Fruit fly (Drosophila melanogaster) whole organism, embryonic: ENCODE results near the gene Abca3.

Experiments
- ATbp ChIP-seq: fragments of 200-800 bp; sonication (Bioruptor generic); optimal IDR thresholded peaks from 2 replicates; lab custom pipeline; 2017; ENCODE audit warnings: missing biosample characterization, mild to moderate bottlenecking, missing genetic modification characterization, missing genetic modification reagents
- Aef1 ChIP-seq: fragments of 200-800 bp; sonication (Bioruptor generic); IDR thresholded peaks from 3 replicates; pipeline ENCODE4 v1.3.6; 2022; ENCODE audit warnings: missing biosample characterization, missing genetic modification characterization
- B-H1 ChIP-seq: fragments of 200-800 bp; sonication (Bioruptor generic); IDR thresholded peaks from 3 replicates; pipeline ENCODE4 v1.3.6; 2022; ENCODE audit warnings: missing biosample characterization, missing genetic modification characterization
- CG11560 ChIP-seq: fragments of 200-800 bp; sonication (Bioruptor generic); IDR thresholded peaks from 3 replicates; pipeline ENCODE4 v1.3.6; 2022; ENCODE audit warnings: missing biosample characterization, missing genetic modification characterization
- CG11695 ChIP-seq: fragments of 200-800 bp; sonication (Bioruptor generic); IDR thresholded peaks from 3 replicates; pipeline ENCODE4 v1.3.6; 2022; ENCODE audit warnings: missing biosample characterization, missing genetic modification characterization
- CG14965 ChIP-seq: fragments of 200-800 bp; sonication (Bioruptor generic); optimal IDR thresholded peaks from 2 replicates; lab custom pipeline; 2016; ENCODE audit warnings: missing biosample characterization, missing genetic modification characterization, borderline replicate concordance
- CG1529 ChIP-seq: fragments of 200-800 bp; sonication (Bioruptor generic); optimal IDR thresholded peaks from 3 replicates; lab custom pipeline; 2018; ENCODE audit warnings: missing biosample characterization, missing genetic modification characterization
- CG15479 ChIP-seq: fragments of 200-800 bp; sonication (Bioruptor generic); optimal IDR thresholded peaks from 3 replicates; lab custom pipeline; 2019; ENCODE audit warnings: missing biosample characterization, mild to moderate bottlenecking, missing genetic modification characterization, moderate library complexity
- CG15601 ChIP-seq: fragments of 200-800 bp; sonication (Bioruptor generic); optimal IDR thresholded peaks from 3 replicates; lab custom pipeline; 2019; ENCODE audit warnings: missing biosample characterization, mild to moderate bottlenecking, missing genetic modification characterization, moderate library complexity
- CG1603 ChIP-seq: fragments of 200-800 bp; sonication (Bioruptor generic); optimal IDR thresholded peaks from 2 replicates; lab custom pipeline; 2019; ENCODE audit warnings: missing biosample characterization, mild to moderate bottlenecking, missing genetic modification characterization, moderate library complexity
- CG16863 ChIP-seq: fragments of 200-800 bp; sonication (Bioruptor generic); optimal IDR thresholded peaks from 3 replicates; lab custom pipeline; 2016; ENCODE audit warnings: missing biosample characterization, missing genetic modification characterization
- CG1832 ChIP-seq: fragments of 200-800 bp; sonication (Bioruptor generic); optimal IDR thresholded peaks from 2 replicates; lab custom pipeline; 2017; ENCODE audit warnings: missing biosample characterization, mild to moderate bottlenecking, missing genetic modification characterization, inconsistent platforms
- CG32767 ChIP-seq: fragments of 200-800 bp; sonication (Bioruptor generic); IDR thresholded peaks from 2 replicates; pipeline ENCODE4 v1.3.6; 2022; ENCODE audit warnings: missing biosample characterization, missing genetic modification characterization
- CG43689 ChIP-seq: fragments of 200-800 bp; sonication (Bioruptor generic); IDR thresholded peaks from 2 replicates; pipeline ENCODE4 v1.3.6; 2022; ENCODE audit warnings: missing biosample characterization, missing genetic modification characterization
- CG4404 ChIP-seq: fragments of 200-800 bp; sonication (Bioruptor generic); IDR thresholded peaks from 2 replicates; pipeline ENCODE4 v1.3.6; 2022; ENCODE audit warnings: missing biosample characterization, missing genetic modification characterization
- CG6272 ChIP-seq: fragments of 200-800 bp; sonication (Bioruptor generic); IDR thresholded peaks from 2 replicates; pipeline ENCODE4 v1.3.6; 2022; ENCODE audit warnings: missing biosample characterization, missing genetic modification characterization
- CG6791 ChIP-seq: fragments of 200-800 bp; sonication (Bioruptor generic); IDR thresholded peaks from 3 replicates; pipeline ENCODE4 v1.3.6; 2022; ENCODE audit warnings: missing biosample characterization, missing genetic modification characterization; ENCODE audit not compliant: partially characterized antibody
- CG7963 ChIP-seq: fragments of 200-800 bp; sonication (Bioruptor generic); IDR thresholded peaks from 3 replicates; pipeline ENCODE4 v1.3.6; 2022; ENCODE audit warnings: missing biosample characterization, missing genetic modification characterization; ENCODE audit not compliant: partially characterized antibody
- CG9609 ChIP-seq: fragments of 200-800 bp; sonication (Bioruptor generic); optimal IDR thresholded peaks from 3 replicates; lab custom pipeline; 2016; ENCODE audit warnings: missing biosample characterization, missing genetic modification characterization
- D19A ChIP-seq: fragments of 200-800 bp; optimal IDR thresholded peaks from 3 replicates; lab custom pipeline; 2019; ENCODE audit warnings: missing biosample characterization, mild to moderate bottlenecking, missing genetic modification characterization, moderate library complexity
- Drgx ChIP-seq: fragments of 200-800 bp; sonication (Bioruptor generic); IDR thresholded peaks from 2 replicates; pipeline ENCODE4 v1.3.6; 2022; ENCODE audit warnings: missing biosample characterization, missing genetic modification characterization
- Fer1 ChIP-seq: fragments of 200-800 bp; sonication (Bioruptor generic); optimal IDR thresholded peaks from 2 replicates; lab custom pipeline; 2017; ENCODE audit warnings: missing biosample characterization, mild to moderate bottlenecking, missing genetic modification characterization
- GATAe ChIP-seq: fragments of 200-800 bp; sonication (Bioruptor generic); conservative IDR thresholded peaks from 2 replicates; pipeline ENCODE4 v1.3.6; 2022; ENCODE audit warnings: missing biosample characterization, missing genetic modification characterization
- HLH54F ChIP-seq: fragments of 200-800 bp; sonication (Bioruptor generic); optimal IDR thresholded peaks from 3 replicates; lab custom pipeline; 2016; ENCODE audit warnings: missing biosample characterization, missing genetic modification characterization
- MBD-R2 ChIP-seq: fragments of 200-800 bp; sonication (Bioruptor generic); IDR thresholded peaks from 2 replicates; pipeline ENCODE4 v1.3.6; 2022; ENCODE audit warnings: missing biosample characterization, missing genetic modification characterization
- Nf-YB ChIP-seq: fragments of 200-800 bp; sonication (Bioruptor generic); optimal IDR thresholded peaks from 3 replicates; lab custom pipeline; 2019; ENCODE audit warnings: missing biosample characterization, mild to moderate bottlenecking, missing genetic modification characterization, moderate library complexity
- bbx ChIP-seq: fragments of 200-800 bp; sonication (Bioruptor generic); IDR thresholded peaks from 2 replicates; pipeline ENCODE4 v1.3.6; 2022; ENCODE audit warnings: missing biosample characterization, missing genetic modification characterization; ENCODE audit not compliant: partially characterized antibody
- bowl ChIP-seq: fragments of 200-800 bp; sonication (Bioruptor generic); IDR thresholded peaks from 2 replicates; pipeline ENCODE4 v1.3.6; 2022; ENCODE audit warnings: missing biosample characterization, missing genetic modification characterization
- crc ChIP-seq: fragments of 200-800 bp; sonication (Bioruptor generic); optimal IDR thresholded peaks from 2 replicates; lab custom pipeline; 2016; ENCODE audit warnings: missing biosample characterization, missing genetic modification characterization
- disco-r ChIP-seq: fragments of 200-800 bp; sonication (Bioruptor generic); optimal IDR thresholded peaks from 2 replicates; lab custom pipeline; 2016; ENCODE audit warnings: missing biosample characterization, missing genetic modification characterization
- ewg ChIP-seq: fragments of 200-800 bp; sonication (Bioruptor generic); optimal IDR thresholded peaks from 3 replicates; lab custom pipeline; 2017; ENCODE audit warnings: mild to moderate bottlenecking, missing biosample characterization, missing genetic modification reagents, missing genetic modification characterization
- gcm ChIP-seq: fragments of 200-800 bp; sonication (Bioruptor generic); optimal IDR thresholded peaks from 2 replicates; lab custom pipeline; 2019; ENCODE audit warnings: missing biosample characterization, mild to moderate bottlenecking, missing genetic modification characterization, moderate library complexity
- gem ChIP-seq: fragments of 200-800 bp; sonication (Bioruptor generic); optimal IDR thresholded peaks from 2 replicates; lab custom pipeline; 2019; ENCODE audit warnings: missing biosample characterization, mild to moderate bottlenecking, missing genetic modification characterization, moderate library complexity
- gro ChIP-seq: fragments of 200-800 bp; sonication (Bioruptor generic); optimal IDR thresholded peaks from 2 replicates; lab custom pipeline; 2016; ENCODE audit warnings: missing biosample characterization, missing genetic modification characterization
- kni ChIP-seq: fragments of 200-800 bp; sonication (Bioruptor generic); optimal IDR thresholded peaks from 3 replicates; lab custom pipeline; 2017; ENCODE audit warnings: mild to moderate bottlenecking, missing biosample characterization, missing genetic modification reagents, missing genetic modification characterization
- lmd ChIP-seq: fragments of 200-800 bp; sonication (Bioruptor generic); IDR thresholded peaks from 2 replicates; pipeline ENCODE4 v1.3.6; 2022; ENCODE audit warnings: missing biosample characterization, missing genetic modification characterization
- nau ChIP-seq: fragments of 200-800 bp; sonication (Bioruptor generic); optimal IDR thresholded peaks from 3 replicates; lab custom pipeline; 2017; ENCODE audit warnings: missing biosample characterization, mild to moderate bottlenecking, missing genetic modification characterization, missing genetic modification reagents
- onecut ChIP-seq: fragments of 200-800 bp; sonication (Bioruptor generic); IDR thresholded peaks from 2 replicates; pipeline ENCODE4 v1.3.6; 2022; ENCODE audit warnings: missing biosample characterization, missing genetic modification characterization
- psq ChIP-seq: fragments of 200-800 bp; sonication (Bioruptor generic); optimal IDR thresholded peaks from 2 replicates; lab custom pipeline; 2017; ENCODE audit warnings: missing biosample characterization, missing genetic modification characterization
- row ChIP-seq: fragments of 200-800 bp; sonication (Bioruptor generic); IDR thresholded peaks from 3 replicates; pipeline ENCODE4 v1.3.6; 2022; ENCODE audit warnings: missing biosample characterization, missing genetic modification characterization
- scrt ChIP-seq: fragments of 200-800 bp; sonication (Bioruptor generic); optimal IDR thresholded peaks from 2 replicates; lab custom pipeline; 2018; ENCODE audit warnings: missing biosample characterization, mild to moderate bottlenecking, missing genetic modification characterization, moderate library complexity
- sens-2 ChIP-seq: fragments of 200-800 bp; sonication (Bioruptor generic); IDR thresholded peaks from 2 replicates; pipeline ENCODE4 v1.3.6; 2022; ENCODE audit warnings: missing biosample characterization, missing genetic modification characterization
- sna ChIP-seq: fragments of 200-800 bp; sonication (Bioruptor generic); IDR thresholded peaks from 2 replicates; pipeline ENCODE4 v1.3.6; 2022; ENCODE audit warnings: missing biosample characterization, missing genetic modification characterization; ENCODE audit not compliant: partially characterized antibody
- stwl ChIP-seq: fragments of 200-800 bp; sonication (Bioruptor generic); optimal IDR thresholded peaks from 3 replicates; lab custom pipeline; 2018; ENCODE audit warnings: missing biosample characterization, mild to moderate bottlenecking, missing genetic modification characterization, moderate library complexity
- tgo ChIP-seq: fragments of 200-800 bp; sonication (Bioruptor generic); IDR thresholded peaks from 3 replicates; pipeline ENCODE4 v1.3.6; 2022; ENCODE audit warnings: missing biosample characterization, missing genetic modification characterization
- tin ChIP-seq: fragments of 200-800 bp; sonication (Bioruptor generic); optimal IDR thresholded peaks from 3 replicates; lab custom pipeline; 2016; ENCODE audit warnings: missing biosample characterization, missing genetic modification characterization
- toy ChIP-seq: fragments of 200-800 bp; sonication (Bioruptor generic); IDR thresholded peaks from 2 replicates; pipeline ENCODE4 v1.3.6; 2022; ENCODE audit warnings: missing biosample characterization, missing genetic modification characterization
- ttk ChIP-seq: fragments of 200-800 bp; sonication (Bioruptor generic); IDR thresholded peaks from 2 replicates; pipeline ENCODE4 v2.1.2; 2022; ENCODE audit warnings: missing biosample characterization, missing genetic modification characterization
- unpg ChIP-seq: fragments of 200-800 bp; sonication (Bioruptor generic); optimal IDR thresholded peaks from 3 replicates; lab custom pipeline; 2018; ENCODE audit warnings: missing biosample characterization, mild to moderate bottlenecking, missing genetic modification characterization, moderate library complexity
- zen ChIP-seq: fragments of 200-800 bp; sonication (Bioruptor generic); optimal IDR thresholded peaks from 3 replicates; lab custom pipeline; 2018; ENCODE audit warnings: missing biosample characterization, mild to moderate bottlenecking, missing genetic modification characterization, moderate library complexity

Gene Abca3

dm6 chrX:21319202-21319772, 12.8 kb upstream of the Abca3 start, which contains the start of the genes SLIRP1 and anox:
TSS of gene SLIRP1 (minus strand) at chrX:21319296.
TSS of gene anox (minus strand) at chrX:21319296.
- TF ChIP-seq ttk (GFP tag; lab: Robert Waterston, UW) (peak; percentile 56; the same call in 1 of the 2 replicates), crc (GFP tag; lab: Kevin White, UChicago) (peak; percentile 40), psq (GFP tag; lab: Kevin White, UChicago) (peak; percentile 66), bowl (GFP tag; lab: Robert Waterston, UW) (0 out of 2 replicates have a peak, but pooled peaks have one; percentile 8), sna (GFP tag; lab: Robert Waterston, UW) (no peak), MBD-R2 (peak; percentile 31; the same call in 1 of the 2 replicates), CG15601 (tag; lab: Kevin White, UChicago) (peak; percentile 86), CG9609 (GFP tag; lab: Kevin White, UChicago) (peak; percentile 72), CG4404 (GFP tag; lab: Robert Waterston, UW) (peak; percentile 66), tin (GFP tag; lab: Kevin White, UChicago) (peak; percentile 83), CG7963 (GFP tag; lab: Robert Waterston, UW) (no peak), onecut (GFP tag; lab: Robert Waterston, UW) (peak; percentile 60), ewg (GFP tag; lab: Kevin White, UChicago) (peak; percentile 75), CG43689 (GFP tag; lab: Robert Waterston, UW) (no peak), sens-2 (GFP tag; lab: Robert Waterston, UW) (no peak), gem (tag; lab: Kevin White, UChicago) (peak; percentile 95), Fer1 (GFP tag; lab: Kevin White, UChicago) (peak; percentile 87), zen (tag; lab: Kevin White, UChicago) (peak; percentile 80), row (peak; percentile 96), CG6272 (GFP tag; lab: Robert Waterston, UW) (peak; percentile 48; the same call in 1 of the 2 replicates), scrt (GFP tag; lab: Kevin White, UChicago) (peak; percentile 79), GATAe (peak; percentile 65), toy (GFP tag; lab: Robert Waterston, UW) (peak; percentile 46; the same call in 1 of the 2 replicates), CG14965 (no peak), CG32767 (peak; percentile 81), gcm (GFP tag; lab: Kevin White, UChicago) (peak; percentile 86), CG6791 (GFP tag; lab: Robert Waterston, UW) (no peak), CG1603 (peak; percentile 66), CG15479 (no peak), CG1529 (GFP tag; lab: Kevin White, UChicago) (peak; percentile 78), D19A (tag; lab: Kevin White, UChicago) (peak; percentile 100), B-H1 (GFP tag; lab: Robert Waterston, UW) (peak; percentile 56; the same call in 1 of the 3 replicates), gro (GFP tag; lab: Kevin White, UChicago) (peak; percentile 82), stwl (tag; lab: Kevin White, UChicago) (peak; percentile 23), disco-r (GFP tag; lab: Kevin White, UChicago) (peak; percentile 40), ATbp (GFP tag; lab: Kevin White, UChicago) (peak; percentile 66), unpg (GFP tag; lab: Kevin White, UChicago) (peak; percentile 89), Drgx (GFP tag; lab: Robert Waterston, UW) (peak; percentile 66), Aef1 (GFP tag; lab: Robert Waterston, UW) (peak; percentile 78), Nf-YB (GFP tag; lab: Kevin White, UChicago) (peak; percentile 72), lmd (GFP tag; lab: Robert Waterston, UW) (peak; percentile 88), HLH54F (GFP tag; lab: Kevin White, UChicago) (peak; percentile 77), CG11560 (0 out of 3 replicates have a peak, but pooled peaks have one; percentile 48), CG16863 (GFP tag; lab: Kevin White, UChicago) (peak; percentile 78), nau (GFP tag; lab: Kevin White, UChicago) (peak; percentile 77), CG11695 (GFP tag; lab: Robert Waterston, UW) (peak; percentile 89), CG1832 (GFP tag; lab: Kevin White, UChicago) (no peak), bbx (GFP tag; lab: Robert Waterston, UW) (no peak), kni (peak; percentile 66), tgo (GFP tag; lab: Robert Waterston, UW) (peak; percentile 85)
